Fruit fly (Drosophila melanogaster) whole organism, pupa: Measurements from ENCODE around the gene PK2-R2.

Experiments used
- CG13204 ChIP-seq: fragments of 200-800 bp; sonication (Bioruptor generic); optimal IDR thresholded peaks from 2 replicates; lab custom pipeline; 2018; ENCODE audit warnings: missing biosample characterization, mild to moderate bottlenecking, missing genetic modification characterization, moderate library complexity
- CG15710 ChIP-seq: fragments of 200-800 bp; sonication (Bioruptor generic); optimal IDR thresholded peaks from 2 replicates; lab custom pipeline; 2018; ENCODE audit warnings: missing biosample characterization, mild to moderate bottlenecking, missing genetic modification characterization, moderate library complexity
- CG17806 ChIP-seq: fragments of 200-800 bp; sonication (Bioruptor generic); optimal IDR thresholded peaks from 2 replicates; lab custom pipeline; 2018; ENCODE audit warnings: missing biosample characterization, mild to moderate bottlenecking, missing genetic modification characterization, moderate library complexity
- CG32121 ChIP-seq: fragments of 200-800 bp; sonication (Bioruptor generic); IDR thresholded peaks from 2 replicates; pipeline ENCODE4 v1.3.6; 2022; ENCODE audit warnings: missing biosample characterization, missing genetic modification characterization
- CG4496 ChIP-seq: fragments of 200-800 bp; sonication (Bioruptor generic); IDR thresholded peaks from 3 replicates; pipeline ENCODE4 v1.3.6; 2022; ENCODE audit warnings: missing biosample characterization, missing genetic modification characterization
- Ets98B ChIP-seq: fragments of 200-800 bp; sonication (Bioruptor generic); IDR thresholded peaks from 2 replicates; pipeline ENCODE4 v1.3.6; 2022; ENCODE audit warnings: missing biosample characterization, missing genetic modification characterization

dm6 chr3R:13366561-13367518 is 32.9 kb upstream of the PK2-R2 start, which contains the start of gene Elp6:
- TF ChIP-seq Ets98B (GFP tag; lab: Robert Waterston, UW) (peak; percentile 35; the same call in 1 of the 2 replicates), CG17806 (tag; lab: Kevin White, UChicago) (peak; percentile 67), CG4496 (GFP tag; lab: Robert Waterston, UW) (peak; percentile 70), CG13204 (peak; percentile 30), CG32121 (GFP tag; lab: Robert Waterston, UW) (peak; percentile 47; the same call in 1 of the 2 replicates), CG15710 (tag; lab: Kevin White, UChicago) (peak; percentile 80)
